Worm (Caenorhabditis elegans) whole organism, mixed stage, embryonic: Measurements from ENCODE around the gene clec-26.

Experiments used
- bed-3 ChIP-seq: fragments of 200-800 bp; sonication (Bioruptor generic); optimal IDR thresholded peaks from 3 replicates; lab custom pipeline; 2018; ENCODE audit warnings: mild to moderate bottlenecking, missing genetic modification characterization, moderate library complexity, missing compliant biosample characterization
- blmp-1 ChIP-seq: fragments of 150-350 bp; optimal IDR thresholded peaks from 2 replicates; lab custom pipeline; 2014; ENCODE audit warnings: missing biosample characterization, missing genetic modification characterization
- ces-1 ChIP-seq: fragments of 150-350 bp; optimal IDR thresholded peaks from 2 replicates; lab custom pipeline; 2014; ENCODE audit warnings: missing biosample characterization, missing genetic modification reagents, missing genetic modification characterization
- flh-1 ChIP-seq: fragments of 200-800 bp; sonication (Bioruptor generic); optimal IDR thresholded peaks from 2 replicates; lab custom pipeline; 2018; ENCODE audit warnings: mild to moderate bottlenecking, missing genetic modification characterization, moderate library complexity, missing compliant biosample characterization
- lin-13 ChIP-seq: fragments of 150-350 bp; optimal IDR thresholded peaks from 2 replicates; lab custom pipeline; 2014; ENCODE audit warnings: missing biosample characterization, missing genetic modification characterization
- mep-1 ChIP-seq: fragments of 150-350 bp; optimal IDR thresholded peaks from 2 replicates; lab custom pipeline; 2017; ENCODE audit warnings: missing biosample characterization, missing genetic modification reagents, missing genetic modification characterization, inconsistent platforms
- nhr-12 ChIP-seq: fragments of 150-350 bp; optimal IDR thresholded peaks from 2 replicates; lab custom pipeline; 2014; ENCODE audit warnings: missing biosample characterization, missing genetic modification characterization
- nhr-237 ChIP-seq: fragments of 150-350 bp; optimal IDR thresholded peaks from 2 replicates; lab custom pipeline; 2014; ENCODE audit warnings: missing biosample characterization, missing genetic modification characterization
- pha-4 ChIP-seq: fragments of 150-350 bp; optimal IDR thresholded peaks from 2 replicates; lab custom pipeline; 2018; ENCODE audit warnings: missing biosample characterization, missing genetic modification reagents, missing genetic modification characterization
- snpc-4 ChIP-seq: fragments of 150-350 bp; optimal IDR thresholded peaks from 2 replicates; lab custom pipeline; 2014; ENCODE audit warnings: missing biosample characterization, missing genetic modification characterization
- unc-39 ChIP-seq: fragments of 150-350 bp; optimal IDR thresholded peaks from 2 replicates; lab custom pipeline; 2014; ENCODE audit warnings: missing biosample characterization, missing genetic modification characterization
- unc-62 ChIP-seq: fragments of 150-350 bp; optimal IDR thresholded peaks from 2 replicates; lab custom pipeline; 2014; ENCODE audit warnings: missing biosample characterization, missing genetic modification reagents, missing genetic modification characterization
- ztf-11 ChIP-seq: fragments of 150-350 bp; optimal IDR thresholded peaks from 2 replicates; lab custom pipeline; 2014; ENCODE audit warnings: missing biosample characterization, missing genetic modification characterization

DNA sequence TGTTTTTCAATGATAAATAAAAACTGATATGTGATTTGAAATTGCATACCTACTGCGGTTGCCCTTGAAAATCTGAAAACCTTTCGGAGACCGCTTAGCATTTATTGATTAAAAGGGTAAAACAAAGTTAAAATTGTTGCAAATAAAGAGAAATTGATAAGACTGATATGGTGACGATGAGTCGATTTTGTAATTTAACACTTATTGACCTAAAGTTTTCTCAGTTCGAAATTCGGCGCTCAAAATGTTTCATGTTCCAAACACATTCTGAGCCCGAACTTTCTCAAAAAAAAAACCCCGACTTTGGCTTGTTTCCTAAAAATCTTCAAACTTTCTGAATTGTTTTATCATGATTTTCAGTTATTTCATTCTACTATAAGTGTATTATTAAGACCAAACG, 7.5 kb upstream of the clec-26 start, which contains the start of gene clec-40:
- no peak for TF ChIP-seq lin-13 (tag; lab: Kevin White, UChicago)
- no peak for TF ChIP-seq nhr-237
- no peak for TF ChIP-seq unc-62 (GFP tag; lab: Kevin White, UChicago)
- TF ChIP-seq pha-4 (tag; lab: Kevin White, UChicago): no peak
- TF ChIP-seq mep-1 (tag; lab: Kevin White, UChicago): no peak
- no peak for TF ChIP-seq blmp-1 (tag; lab: Kevin White, UChicago)
- TF ChIP-seq unc-39 (tag; lab: Kevin White, UChicago): no peak
- no peak for TF ChIP-seq bed-3 (GFP tag; lab: Kevin White, UChicago)
- TF ChIP-seq snpc-4 (tag; lab: Kevin White, UChicago): no peak
- TF ChIP-seq flh-1 (GFP tag; lab: Kevin White, UChicago): no peak
- TF ChIP-seq ztf-11 (tag; lab: Kevin White, UChicago): no peak
- TF ChIP-seq ces-1 (GFP tag; lab: Kevin White, UChicago): no peak
- no peak for TF ChIP-seq nhr-12 (tag; lab: Kevin White, UChicago)
